Worm (Caenorhabditis elegans) whole organism, L4 larva: Measurements from ENCODE around the gene F53A9.8.

Source experiments
- D1046.2 ChIP-seq: fragments of 200-800 bp; sonication (Bioruptor generic); IDR thresholded peaks from 2 replicates; pipeline ENCODE4 v1.3.6; 2022; ENCODE audit warnings: missing genetic modification characterization, missing compliant biosample characterization
- F10B5.3 ChIP-seq: sonication (generic microtip); optimal IDR thresholded peaks from 2 replicates; lab custom pipeline; 2016; ENCODE audit warnings: mild to moderate bottlenecking, missing genetic modification characterization, missing compliant biosample characterization
- F26F4.8 ChIP-seq: fragments of 200-800 bp; sonication (Bioruptor generic); conservative IDR thresholded peaks from 2 replicates; pipeline ENCODE4 v1.3.6; 2022; ENCODE audit warnings: missing genetic modification characterization, missing compliant biosample characterization
- F44E2.7 ChIP-seq: fragments of 200-800 bp; sonication (Bioruptor generic); IDR thresholded peaks from 2 replicates; pipeline ENCODE4 v2.1.2; 2022; ENCODE audit warnings: missing genetic modification characterization, missing compliant biosample characterization
- Y105C5A.15 ChIP-seq: fragments of 200-800 bp; sonication (Bioruptor generic); IDR thresholded peaks from 2 replicates; pipeline ENCODE4 v1.3.6; 2022; ENCODE audit warnings: missing genetic modification characterization, missing compliant biosample characterization
- Y75B8A.6 ChIP-seq: fragments of 200-800 bp; sonication (Bioruptor generic); IDR thresholded peaks from 2 replicates; pipeline ENCODE4 v1.3.6; 2022; ENCODE audit warnings: missing genetic modification reagents, missing genetic modification characterization, missing compliant biosample characterization
- aha-1 ChIP-seq: fragments of 150-350 bp; peaks from one replicate; lab custom pipeline; 2014; ENCODE audit warnings: missing biosample characterization, missing genetic modification characterization
- ama-1 ChIP-seq: fragments of 150-350 bp; optimal IDR thresholded peaks from 2 replicates; lab custom pipeline; 2014; ENCODE audit warnings: inconsistent platforms, mixed read lengths
- attf-4 ChIP-seq: sonication (generic microtip); optimal IDR thresholded peaks from 3 replicates; lab custom pipeline; 2017; ENCODE audit warnings: missing biosample characterization, missing genetic modification characterization
- ceh-20 ChIP-seq: fragments of 200-800 bp; sonication (Bioruptor generic); IDR thresholded peaks from 2 replicates; pipeline ENCODE4 v1.3.6; 2022; ENCODE audit warnings: missing genetic modification reagents, missing genetic modification characterization, missing compliant biosample characterization
- ceh-32 ChIP-seq: sonication (generic microtip); optimal IDR thresholded peaks from 2 replicates; lab custom pipeline; 2016; ENCODE audit warnings: mild to moderate bottlenecking, missing genetic modification characterization, missing compliant biosample characterization; ENCODE audit not compliant: poor library complexity
- ceh-62 ChIP-seq: sonication (generic microtip); optimal IDR thresholded peaks from 2 replicates; lab custom pipeline; 2017; ENCODE audit warnings: missing biosample characterization, missing genetic modification characterization
- ceh-82 ChIP-seq: sonication (generic microtip); optimal IDR thresholded peaks from 2 replicates; lab custom pipeline; 2017; ENCODE audit warnings: missing biosample characterization, missing genetic modification characterization
- ctbp-1 ChIP-seq: fragments of 200-800 bp; sonication (Bioruptor generic); IDR thresholded peaks from 2 replicates; pipeline ENCODE4 v1.3.6; 2022; ENCODE audit warnings: missing genetic modification reagents, missing genetic modification characterization, missing compliant biosample characterization
- daf-12 ChIP-seq: fragments of 150-350 bp; optimal IDR thresholded peaks from 2 replicates; lab custom pipeline; 2014; ENCODE audit warnings: missing biosample characterization, missing genetic modification reagents, missing genetic modification characterization
- daf-16 ChIP-seq, 3 experiments: sonication (generic microtip); optimal IDR thresholded peaks; 2 replicates each; lab custom pipeline; 2016 to 2017; ENCODE audit warnings: missing genetic modification characterization in 3 of 3, missing genetic modification reagents in 3 of 3, mild to moderate bottlenecking in 2 of 3, missing compliant biosample characterization in 2 of 3, missing biosample characterization in 1 of 3, moderate library complexity in 1 of 3
- dmd-6 ChIP-seq: fragments of 200-800 bp; sonication (Bioruptor generic); IDR thresholded peaks from 2 replicates; pipeline ENCODE4 v1.3.6; 2022; ENCODE audit warnings: missing genetic modification reagents, missing genetic modification characterization, missing compliant biosample characterization
- duxl-1 ChIP-seq: sonication (generic microtip); optimal IDR thresholded peaks from 2 replicates; lab custom pipeline; 2016; ENCODE audit warnings: mild to moderate bottlenecking, missing genetic modification characterization, moderate library complexity, missing compliant biosample characterization; ENCODE audit not compliant: poor library complexity
- egl-27 ChIP-seq: sonication (generic microtip); optimal IDR thresholded peaks from 3 replicates; lab custom pipeline; 2017; ENCODE audit warnings: missing biosample characterization, missing genetic modification reagents, missing genetic modification characterization
- egl-43 ChIP-seq: fragments of 200-800 bp; sonication (Bioruptor generic); IDR thresholded peaks from 2 replicates; pipeline ENCODE4 v1.3.6; 2022; ENCODE audit warnings: missing genetic modification reagents, missing genetic modification characterization, missing compliant biosample characterization
- hlh-11 ChIP-seq: fragments of 200-800 bp; sonication (Bioruptor generic); optimal IDR thresholded peaks from 2 replicates; lab custom pipeline; 2018; ENCODE audit warnings: mild to moderate bottlenecking, missing genetic modification characterization, missing compliant biosample characterization
- hmg-1.1 ChIP-seq: fragments of 200-800 bp; sonication (Bioruptor generic); IDR thresholded peaks from 2 replicates; pipeline ENCODE4 v1.3.6; 2022; ENCODE audit warnings: missing genetic modification reagents, missing genetic modification characterization, missing compliant biosample characterization
- lin-29 ChIP-seq: fragments of 200-800 bp; sonication (Bioruptor generic); IDR thresholded peaks from 2 replicates; pipeline ENCODE4 v1.3.6; 2022; ENCODE audit warnings: missing genetic modification reagents, missing genetic modification characterization, missing compliant biosample characterization
- lsy-2 ChIP-seq, 2 experiments: fragments of 150-350 bp in 1 of 2; sonication (generic microtip) in 1 of 2; optimal IDR thresholded peaks; 2 replicates each; lab custom pipeline; 2014 to 2017; ENCODE audit warnings: missing biosample characterization in 2 of 2, missing genetic modification characterization in 2 of 2
- mxl-2 ChIP-seq: fragments of 200-800 bp; sonication (Bioruptor generic); conservative IDR thresholded peaks from 2 replicates; pipeline ENCODE4 v1.3.6; 2022; ENCODE audit warnings: missing genetic modification reagents, missing genetic modification characterization, missing compliant biosample characterization
- mxl-3 ChIP-seq: fragments of 200-800 bp; sonication (Bioruptor generic); optimal IDR thresholded peaks from 2 replicates; lab custom pipeline; 2018; ENCODE audit warnings: mild to moderate bottlenecking, missing genetic modification characterization, missing compliant biosample characterization
- nhr-10 ChIP-seq: fragments of 150-350 bp; optimal IDR thresholded peaks from 2 replicates; lab custom pipeline; 2014; ENCODE audit warnings: missing biosample characterization, missing genetic modification characterization
- nhr-11 ChIP-seq: fragments of 150-350 bp; optimal IDR thresholded peaks from 2 replicates; lab custom pipeline; 2014; ENCODE audit warnings: missing biosample characterization, missing genetic modification characterization
- nhr-28 ChIP-seq: fragments of 150-350 bp; optimal IDR thresholded peaks from 2 replicates; lab custom pipeline; 2014; ENCODE audit warnings: missing biosample characterization, missing genetic modification characterization
- nhr-48 ChIP-seq: sonication (generic microtip); optimal IDR thresholded peaks from 2 replicates; lab custom pipeline; 2016; ENCODE audit warnings: mild to moderate bottlenecking, missing genetic modification characterization, missing compliant biosample characterization
- pha-4 ChIP-seq, 2 experiments: fragments of 150-350 bp in 1 of 2; fragments of 200-800 bp in 1 of 2; sonication (Bioruptor generic) in 1 of 2; IDR thresholded peaks in 1 of 2; optimal IDR thresholded peaks in 1 of 2; 2 replicates each; pipeline versions ENCODE4 v1.3.6 to Lab custom; 2014 to 2022; ENCODE audit warnings: missing genetic modification characterization in 2 of 2, missing genetic modification reagents in 2 of 2, missing biosample characterization in 1 of 2, missing compliant biosample characterization in 1 of 2
- pqm-1 ChIP-seq: sonication (generic microtip); optimal IDR thresholded peaks from 2 replicates; lab custom pipeline; 2017; ENCODE audit warnings: missing biosample characterization, missing genetic modification characterization
- rbr-2 ChIP-seq: sonication (generic microtip); optimal IDR thresholded peaks from 2 replicates; lab custom pipeline; 2016; ENCODE audit warnings: missing genotype, missing genetic modification characterization, missing compliant biosample characterization
- saeg-2 ChIP-seq: fragments of 200-800 bp; sonication (Bioruptor generic); IDR thresholded peaks from 2 replicates; pipeline ENCODE4 v1.3.6; 2022; ENCODE audit warnings: missing genetic modification reagents, missing genetic modification characterization, missing compliant biosample characterization
- sdz-12 ChIP-seq: fragments of 200-800 bp; sonication (Bioruptor generic); optimal IDR thresholded peaks from 2 replicates; lab custom pipeline; 2018; ENCODE audit warnings: mild to moderate bottlenecking, missing genetic modification characterization, missing compliant biosample characterization
- set-16 ChIP-seq: fragments of 200-800 bp; sonication (Bioruptor generic); IDR thresholded peaks from 2 replicates; pipeline ENCODE4 v1.3.6; 2022; ENCODE audit warnings: missing genetic modification reagents, missing genetic modification characterization, missing compliant biosample characterization
- tra-1 ChIP-seq: fragments of 200-800 bp; sonication (Bioruptor generic); IDR thresholded peaks from 2 replicates; pipeline ENCODE4 v1.3.6; 2022; ENCODE audit warnings: missing genetic modification reagents, missing genetic modification characterization, missing compliant biosample characterization
- unc-62 ChIP-seq, 3 experiments: fragments of 150-350 bp in 1 of 3; sonication (generic microtip); optimal IDR thresholded peaks in 2 of 3; peaks in 1 of 3; 1 replicate in 1 of 3; 2 replicates in 2 of 3; lab custom pipeline; 2014 to 2017; ENCODE audit warnings: missing biosample characterization in 3 of 3, missing genetic modification characterization in 3 of 3, missing genetic modification reagents in 3 of 3, missing genotype in 1 of 3
- vab-7 ChIP-seq: fragments of 200-800 bp; sonication (Bioruptor generic); IDR thresholded peaks from 2 replicates; pipeline ENCODE4 v1.3.6; 2022; ENCODE audit warnings: missing genetic modification reagents, missing genetic modification characterization, missing compliant biosample characterization
- zip-2 ChIP-seq: fragments of 150-350 bp; optimal IDR thresholded peaks from 2 replicates; lab custom pipeline; 2014; ENCODE audit warnings: missing biosample characterization, missing genetic modification characterization
- ztf-7 ChIP-seq: fragments of 150-350 bp; optimal IDR thresholded peaks from 2 replicates; lab custom pipeline; 2014; ENCODE audit warnings: missing biosample characterization, missing genetic modification characterization

F53A9.8 gene

ce11 chrX:8723840-8724239, 5.1 kb upstream of the F53A9.8 start:
- TF ChIP-seq egl-27 (tag; lab: Kevin White, UChicago) (no peak), daf-16 (GFP tag; optimal IDR thresholded peaks at IDR 0.05; lab: Kevin White, UChicago) (peak in 1 of 2 experiments; percentile 93), daf-16 (tag; optimal IDR thresholded peaks at IDR 0.05; lab: Kevin White, UChicago) (no peak), ztf-7 (tag; lab: Kevin White, UChicago) (no peak), ama-1 (lab: Kevin White, UChicago) (no peak), mxl-3 (GFP tag; lab: Kevin White, UChicago) (peak; percentile 23), sdz-12 (no peak), saeg-2 (GFP tag; lab: Robert Waterston, UW) (no peak), ctbp-1 (GFP tag; lab: Robert Waterston, UW) (peak; percentile 50; the same call in 1 of the 2 replicates), ceh-20 (GFP tag; lab: Robert Waterston, UW) (0 out of 2 replicates have a peak, but pooled peaks have one; percentile 22), zip-2 (tag; lab: Kevin White, UChicago) (no peak), F44E2.7 (GFP tag; lab: Robert Waterston, UW) (no peak), nhr-11 (tag; lab: Kevin White, UChicago) (peak; percentile 30), hlh-11 (peak; percentile 74), Y75B8A.6 (GFP tag; lab: Robert Waterston, UW) (no peak), pqm-1 (tag; lab: Kevin White, UChicago) (no peak), mxl-2 (no peak), tra-1 (GFP tag; lab: Robert Waterston, UW) (no peak), egl-43 (no peak), hmg-1.1 (GFP tag; lab: Robert Waterston, UW) (0 out of 2 replicates have a peak, but pooled peaks have one; percentile 15)

- TF ChIP-seq set-16 (GFP tag; lab: Robert Waterston, UW) (peak; percentile 90), aha-1 (tag; lab: Kevin White, UChicago) (peak; percentile 58), ceh-62 (no peak)
- TF ChIP-seq, all 104 proteins: peak for 2
Observed at ce11 chrX:8723127-8723600, 4.5 kb upstream of the F53A9.8 start, which contains the start of gene tnt-2. Gene tnt-2, minus strand, starts transcription at chrX:8723550.

ce11 chrX:8721273-8721672, 2.6 kb upstream of the F53A9.8 start:
- TF ChIP-seq pha-4 (GFP tag; IDR thresholded peaks at IDR 0.05; lab: Robert Waterston, UW): no peak
- TF ChIP-seq pha-4 (tag; optimal IDR thresholded peaks at IDR 0.05; lab: Kevin White, UChicago): peak; percentile 48
- TF ChIP-seq unc-62 (GFP tag; optimal IDR thresholded peaks at IDR 0.05 in 1 of 2; lab: Kevin White, UChicago): peak in 1 of 2 experiments; percentile 22
- no peak for TF ChIP-seq unc-62 (tag; optimal IDR thresholded peaks at IDR 0.05; lab: Kevin White, UChicago)
- no peak for TF ChIP-seq daf-12 (tag; lab: Kevin White, UChicago)

- no peak for TF ChIP-seq D1046.2 (GFP tag; lab: Robert Waterston, UW)
- no peak for TF ChIP-seq attf-4 (tag; lab: Kevin White, UChicago)
- TF ChIP-seq F26F4.8: no peak
- no peak for TF ChIP-seq ceh-32 (tag; lab: Kevin White, UChicago)
- no peak for TF ChIP-seq duxl-1 (tag; lab: Kevin White, UChicago)
- no peak for TF ChIP-seq ceh-62
- no peak for TF ChIP-seq ceh-82 (tag; lab: Kevin White, UChicago)
- TF ChIP-seq F10B5.3: no peak
- no peak for TF ChIP-seq dmd-6 (GFP tag; lab: Robert Waterston, UW)
- TF ChIP-seq lsy-2 (tag; optimal IDR thresholded peaks at IDR 0.05; lab: Kevin White, UChicago): no peak
- no peak for TF ChIP-seq nhr-48
- TF ChIP-seq rbr-2 (tag; lab: Kevin White, UChicago): no peak
- TF ChIP-seq mxl-2: no peak
- no peak for TF ChIP-seq lin-29
- TF ChIP-seq nhr-28 (tag; lab: Kevin White, UChicago): no peak
- no peak for TF ChIP-seq pqm-1 (tag; lab: Kevin White, UChicago)
- TF ChIP-seq egl-27 (tag; lab: Kevin White, UChicago): no peak
- TF ChIP-seq Y105C5A.15: no peak
- TF ChIP-seq vab-7: no peak
- TF ChIP-seq nhr-10 (tag; lab: Kevin White, UChicago): no peak
Observed at ce11 chrX:8720658-8721057, 2.0 kb upstream of the F53A9.8 start, which contains the start of gene F53A9.9. Gene F53A9.9, minus strand, starts transcription at chrX:8720758.
